Fruit fly (Drosophila melanogaster) whole organism, pupa: ENCODE results near the gene Usp30.

ENCODE experiments used
- CG10348 ChIP-seq: fragments of 200-800 bp; sonication (Bioruptor generic); IDR thresholded peaks from 2 replicates; pipeline ENCODE4 v1.3.6; 2022; ENCODE audit warnings: missing biosample characterization, missing genetic modification characterization
- CG12605 ChIP-seq: fragments of 200-800 bp; sonication (Bioruptor generic); IDR thresholded peaks from 2 replicates; pipeline ENCODE4 v1.3.6; 2022; ENCODE audit warnings: missing biosample characterization, missing genetic modification characterization
- CG13204 ChIP-seq: fragments of 200-800 bp; sonication (Bioruptor generic); optimal IDR thresholded peaks from 2 replicates; lab custom pipeline; 2018; ENCODE audit warnings: missing biosample characterization, mild to moderate bottlenecking, missing genetic modification characterization, moderate library complexity
- CG15710 ChIP-seq: fragments of 200-800 bp; sonication (Bioruptor generic); optimal IDR thresholded peaks from 2 replicates; lab custom pipeline; 2018; ENCODE audit warnings: missing biosample characterization, mild to moderate bottlenecking, missing genetic modification characterization, moderate library complexity
- CG34367 ChIP-seq: fragments of 200-800 bp; sonication (Bioruptor generic); optimal IDR thresholded peaks from 2 replicates; lab custom pipeline; 2018; ENCODE audit warnings: missing biosample characterization, mild to moderate bottlenecking, missing genetic modification characterization
- CG4496 ChIP-seq: fragments of 200-800 bp; sonication (Bioruptor generic); IDR thresholded peaks from 3 replicates; pipeline ENCODE4 v1.3.6; 2022; ENCODE audit warnings: missing biosample characterization, missing genetic modification characterization
- CG8159 ChIP-seq: fragments of 200-800 bp; sonication (Bioruptor generic); optimal IDR thresholded peaks from 3 replicates; lab custom pipeline; 2018; ENCODE audit warnings: missing biosample characterization, mild to moderate bottlenecking, missing genetic modification characterization, moderate library complexity
- CG9948 ChIP-seq: fragments of 200-800 bp; sonication (Bioruptor generic); optimal IDR thresholded peaks from 2 replicates; lab custom pipeline; 2018; ENCODE audit warnings: missing biosample characterization, mild to moderate bottlenecking, missing genetic modification characterization, moderate library complexity
- EcR ChIP-seq: fragments of 200-800 bp; sonication (Bioruptor generic); optimal IDR thresholded peaks from 3 replicates; lab custom pipeline; 2019; ENCODE audit warnings: missing biosample characterization, missing genetic modification characterization, mild to moderate bottlenecking, moderate library complexity, missing genetic modification reagents
- Pif1B ChIP-seq: fragments of 200-800 bp; sonication (Bioruptor generic); optimal IDR thresholded peaks from 3 replicates; lab custom pipeline; 2016; ENCODE audit warnings: missing biosample characterization, missing genetic modification characterization
- gl ChIP-seq: fragments of 200-800 bp; sonication (Bioruptor generic); optimal IDR thresholded peaks from 2 replicates; lab custom pipeline; 2018; ENCODE audit warnings: missing biosample characterization, mild to moderate bottlenecking, missing genetic modification characterization

DNA sequence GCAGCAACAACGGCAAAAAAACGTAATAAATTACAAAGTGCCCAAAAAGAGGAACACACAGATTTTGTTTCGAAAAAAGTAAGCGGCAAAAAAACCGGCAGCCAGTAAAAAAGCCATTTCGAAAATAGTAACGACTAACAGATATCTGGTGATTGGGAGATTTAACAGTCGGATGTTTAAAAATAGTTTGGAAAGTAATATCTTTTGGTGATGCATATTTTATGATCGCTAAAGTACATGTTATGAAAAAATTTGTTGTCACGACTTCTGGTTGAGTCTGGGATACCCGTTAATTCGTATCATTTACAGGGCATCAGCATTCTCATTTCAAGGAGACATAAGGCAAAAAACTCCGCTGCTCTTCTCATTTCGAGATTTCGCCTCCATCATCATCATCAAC lies 43.5 kb upstream of the Usp30 start:
- peak; percentile 52 for TF ChIP-seq Pif1B (GFP tag; lab: Kevin White, UChicago)
- TF ChIP-seq gl (tag; lab: Kevin White, UChicago), result no peak
- no peak for TF ChIP-seq CG13204 (GFP tag; lab: Kevin White, UChicago)
- TF ChIP-seq CG4496 (GFP tag; lab: Robert Waterston, UW), result peak; percentile 62; the same call in 2 of the 3 replicates
- peak; percentile 52; the same call in 1 of the 2 replicates for TF ChIP-seq CG12605
- TF ChIP-seq CG10348 (GFP tag; lab: Robert Waterston, UW), result no peak
- peak; percentile 34 for TF ChIP-seq CG9948 (tag; lab: Kevin White, UChicago)
- peak; percentile 43 for TF ChIP-seq CG15710 (tag; lab: Kevin White, UChicago)
- no peak for TF ChIP-seq EcR
- peak; percentile 66 for TF ChIP-seq CG8159 (tag; lab: Kevin White, UChicago)
- peak; percentile 26 for TF ChIP-seq CG34367
